Fruit fly (Drosophila melanogaster) whole organism, adult: ENCODE data around the gene CG3792.

Experiments used
- CG11617 ChIP-seq: fragments of 200-800 bp; sonication (Bioruptor generic); optimal IDR thresholded peaks from 2 replicates; lab custom pipeline; 2017; ENCODE audit warnings: mild to moderate bottlenecking, missing biosample characterization, missing genetic modification reagents, missing genetic modification characterization
- CG12768 ChIP-seq: fragments of 200-800 bp; sonication (Bioruptor generic); optimal IDR thresholded peaks from 2 replicates; lab custom pipeline; 2017; ENCODE audit warnings: missing biosample characterization, missing genetic modification characterization, mild to moderate bottlenecking, moderate library complexity, missing genetic modification reagents
- CG14711 ChIP-seq: fragments of 200-800 bp; sonication (Bioruptor generic); optimal IDR thresholded peaks from 2 replicates; lab custom pipeline; 2018; ENCODE audit warnings: missing biosample characterization, mild to moderate bottlenecking, missing genetic modification characterization, moderate library complexity
- CG1620 ChIP-seq: fragments of 200-800 bp; sonication (Bioruptor generic); optimal IDR thresholded peaks from 2 replicates; lab custom pipeline; 2016; ENCODE audit warnings: missing biosample characterization, missing genetic modification characterization
- CG33017 ChIP-seq: fragments of 200-800 bp; sonication (Bioruptor generic); optimal IDR thresholded peaks from 2 replicates; lab custom pipeline; 2018; ENCODE audit warnings: missing biosample characterization, mild to moderate bottlenecking, missing genetic modification characterization, moderate library complexity
- CG5204 ChIP-seq: fragments of 200-800 bp; sonication (Bioruptor generic); optimal IDR thresholded peaks from 2 replicates; lab custom pipeline; 2016; ENCODE audit warnings: missing biosample characterization, missing genetic modification characterization
- CG7045 ChIP-seq: fragments of 200-800 bp; sonication (Bioruptor generic); optimal IDR thresholded peaks from 2 replicates; lab custom pipeline; 2017; ENCODE audit warnings: missing biosample characterization, mild to moderate bottlenecking, missing genetic modification characterization
- CG7101 ChIP-seq: fragments of 200-800 bp; sonication (Bioruptor generic); optimal IDR thresholded peaks from 2 replicates; lab custom pipeline; 2018; ENCODE audit warnings: missing biosample characterization, mild to moderate bottlenecking, missing genetic modification characterization, moderate library complexity
- Clk ChIP-seq: fragments of 200-800 bp; sonication (Bioruptor generic); optimal IDR thresholded peaks from 2 replicates; lab custom pipeline; 2017; ENCODE audit warnings: missing biosample characterization, missing genetic modification characterization
- Crg-1 ChIP-seq: fragments of 200-800 bp; sonication (Bioruptor generic); optimal IDR thresholded peaks from 2 replicates; lab custom pipeline; 2016; ENCODE audit warnings: missing biosample characterization, missing genetic modification characterization
- Hr96 ChIP-seq: fragments of 200-800 bp; sonication (Bioruptor generic); optimal IDR thresholded peaks from 2 replicates; lab custom pipeline; 2016; ENCODE audit warnings: missing biosample characterization, missing genetic modification characterization
- Mnt ChIP-seq: fragments of 200-800 bp; sonication (Bioruptor generic); optimal IDR thresholded peaks from 2 replicates; lab custom pipeline; 2016; ENCODE audit warnings: missing biosample characterization, mild to moderate bottlenecking, missing genetic modification characterization
- bab1 ChIP-seq: fragments of 200-800 bp; sonication (Bioruptor generic); optimal IDR thresholded peaks from 3 replicates; lab custom pipeline; 2019; ENCODE audit warnings: missing biosample characterization, mild to moderate bottlenecking, missing genetic modification characterization, moderate library complexity
- cic ChIP-seq: fragments of 200-800 bp; sonication (Bioruptor generic); optimal IDR thresholded peaks from 2 replicates; lab custom pipeline; 2017; ENCODE audit warnings: missing biosample characterization, mild to moderate bottlenecking, missing genetic modification characterization, moderate library complexity
- cnc ChIP-seq, 2 experiments: fragments of >200 bp; optimal IDR thresholded peaks; 2 replicates each; lab custom pipeline; 2017
- kay ChIP-seq: fragments of 200-800 bp; sonication (Bioruptor generic); peaks from one replicate; lab custom pipeline; 2016; ENCODE audit warnings: missing biosample characterization, missing genetic modification characterization, borderline replicate concordance
- ovo ChIP-seq: fragments of 200-800 bp; sonication (Bioruptor generic); optimal IDR thresholded peaks from 2 replicates; lab custom pipeline; 2016; ENCODE audit warnings: missing biosample characterization, missing genetic modification characterization
- pad ChIP-seq: fragments of 200-800 bp; sonication (Bioruptor generic); optimal IDR thresholded peaks from 3 replicates; lab custom pipeline; 2017; ENCODE audit warnings: missing biosample characterization, missing genetic modification characterization, mild to moderate bottlenecking, moderate library complexity, missing genetic modification reagents
- tj ChIP-seq: fragments of 200-800 bp; sonication (Bioruptor generic); optimal IDR thresholded peaks from 3 replicates; lab custom pipeline; 2017; ENCODE audit warnings: missing biosample characterization, mild to moderate bottlenecking, missing genetic modification characterization, moderate library complexity
- toe ChIP-seq: fragments of 200-800 bp; sonication (Bioruptor generic); optimal IDR thresholded peaks from 2 replicates; lab custom pipeline; 2016; ENCODE audit warnings: missing biosample characterization, missing genetic modification characterization

The CG3792 gene

dm6 chr2L:4942257-4942792, 34.8 kb upstream of the CG3792 start, which contains the start of gene synr:
TSS of gene synr (plus strand) at chr2L:4942742.
- TF ChIP-seq toe (GFP tag; lab: Kevin White, UChicago) (no peak), cnc (optimal IDR thresholded peaks at IDR 0.05; lab: Kevin White, UChicago) (no peak), Mnt (GFP tag; lab: Kevin White, UChicago) (no peak), CG5204 (GFP tag; lab: Kevin White, UChicago) (peak; percentile 28), kay (GFP tag; lab: Kevin White, UChicago) (no peak), CG12768 (no peak), CG7045 (GFP tag; lab: Kevin White, UChicago) (peak; percentile 1), CG14711 (tag; lab: Kevin White, UChicago) (no peak), cic (no peak), pad (GFP tag; lab: Kevin White, UChicago) (no peak), Crg-1 (GFP tag; lab: Kevin White, UChicago) (no peak), CG33017 (tag; lab: Kevin White, UChicago) (no peak)

dm6 chr2L:4945300-4945699, 31.8 kb upstream of the CG3792 start, which contains the start of the genes mRpL24 and betaggt-I:
TSS of gene mRpL24 (minus strand) at chr2L:4945361.
TSS of gene betaggt-I (plus strand) at chr2L:4945579.
- TF ChIP-seq kay (GFP tag; lab: Kevin White, UChicago) (peak; percentile 97), cnc (optimal IDR thresholded peaks at IDR 0.05; lab: Kevin White, UChicago) (no peak), tj (GFP tag; lab: Kevin White, UChicago) (peak; percentile 85), Clk (peak; percentile 89), toe (GFP tag; lab: Kevin White, UChicago) (peak; percentile 95), CG7101 (peak; percentile 99), CG11617 (GFP tag; lab: Kevin White, UChicago) (peak; percentile 97), pad (GFP tag; lab: Kevin White, UChicago) (peak; percentile 88), CG7045 (GFP tag; lab: Kevin White, UChicago) (peak; percentile 98), Crg-1 (GFP tag; lab: Kevin White, UChicago) (peak; percentile 92), ovo (GFP tag; lab: Kevin White, UChicago) (peak; percentile 91), CG5204 (GFP tag; lab: Kevin White, UChicago) (peak; percentile 95), Hr96 (GFP tag; lab: Kevin White, UChicago) (peak; percentile 85), CG12768 (peak; percentile 96), bab1 (GFP tag; lab: Kevin White, UChicago) (peak; percentile 99), CG33017 (tag; lab: Kevin White, UChicago) (peak; percentile 99), CG14711 (tag; lab: Kevin White, UChicago) (peak; percentile 98), Mnt (GFP tag; lab: Kevin White, UChicago) (peak; percentile 88), cic (peak; percentile 72), CG1620 (GFP tag; lab: Kevin White, UChicago) (peak; percentile 96)

dm6 chr2L:4949453-4950045, 27.6 kb upstream of the CG3792 start, which contains the start of gene jet:
TSS of gene jet (minus strand) at chr2L:4949784.
- no peak for TF ChIP-seq CG11617 (GFP tag; lab: Kevin White, UChicago)
- no peak for TF ChIP-seq kay (GFP tag; lab: Kevin White, UChicago)
- no peak for TF ChIP-seq Hr96 (GFP tag; lab: Kevin White, UChicago)
- no peak for TF ChIP-seq ovo (GFP tag; lab: Kevin White, UChicago)
- TF ChIP-seq cnc (optimal IDR thresholded peaks at IDR 0.05; lab: Kevin White, UChicago), result no peak
- no peak for TF ChIP-seq CG12768
- TF ChIP-seq CG7045 (GFP tag; lab: Kevin White, UChicago), result no peak
- TF ChIP-seq bab1 (GFP tag; lab: Kevin White, UChicago), result no peak
- TF ChIP-seq Clk, result no peak
- TF ChIP-seq tj (GFP tag; lab: Kevin White, UChicago), result no peak
- TF ChIP-seq toe (GFP tag; lab: Kevin White, UChicago), result no peak
- TF ChIP-seq cic, result no peak
- TF ChIP-seq Crg-1 (GFP tag; lab: Kevin White, UChicago), result no peak
- no peak for TF ChIP-seq CG33017 (tag; lab: Kevin White, UChicago)
- no peak for TF ChIP-seq CG1620 (GFP tag; lab: Kevin White, UChicago)
- TF ChIP-seq Mnt (GFP tag; lab: Kevin White, UChicago), result no peak
- no peak for TF ChIP-seq CG14711 (tag; lab: Kevin White, UChicago)
- TF ChIP-seq CG7101, result no peak
- no peak for TF ChIP-seq CG5204 (GFP tag; lab: Kevin White, UChicago)
- TF ChIP-seq pad (GFP tag; lab: Kevin White, UChicago), result no peak

- TF ChIP-seq kay (GFP tag; lab: Kevin White, UChicago) (no peak), CG14711 (tag; lab: Kevin White, UChicago) (no peak), Hr96 (GFP tag; lab: Kevin White, UChicago) (no peak), CG5204 (GFP tag; lab: Kevin White, UChicago) (no peak), toe (GFP tag; lab: Kevin White, UChicago) (no peak), Mnt (GFP tag; lab: Kevin White, UChicago) (no peak), Crg-1 (GFP tag; lab: Kevin White, UChicago) (no peak), CG12768 (no peak), CG33017 (tag; lab: Kevin White, UChicago) (no peak), cnc (optimal IDR thresholded peaks at IDR 0.05; lab: Kevin White, UChicago) (no peak), tj (GFP tag; lab: Kevin White, UChicago) (no peak), ovo (GFP tag; lab: Kevin White, UChicago) (no peak), cic (no peak), CG1620 (GFP tag; lab: Kevin White, UChicago) (no peak), CG7101 (no peak), Clk (no peak), bab1 (GFP tag; lab: Kevin White, UChicago) (no peak)
Measured at dm6 chr2L:4950667-4951066, 26.4 kb upstream of the CG3792 start, which contains the start of gene Jon25Biii. TSS of gene Jon25Biii (minus strand) at chr2L:4950767.

- no peak for TF ChIP-seq CG14711 (tag; lab: Kevin White, UChicago)
- peak; percentile 93 for TF ChIP-seq cic
Measured at dm6 chr2L:4953086-4953570, 24.0 kb upstream of the CG3792 start, which contains the start of gene Jon25Bii. TSS of gene Jon25Bii (minus strand) at chr2L:4953136.
